Fruit fly (Drosophila melanogaster): ENCODE measurements around the gene CG31789.

The CG31789 gene

DNA sequence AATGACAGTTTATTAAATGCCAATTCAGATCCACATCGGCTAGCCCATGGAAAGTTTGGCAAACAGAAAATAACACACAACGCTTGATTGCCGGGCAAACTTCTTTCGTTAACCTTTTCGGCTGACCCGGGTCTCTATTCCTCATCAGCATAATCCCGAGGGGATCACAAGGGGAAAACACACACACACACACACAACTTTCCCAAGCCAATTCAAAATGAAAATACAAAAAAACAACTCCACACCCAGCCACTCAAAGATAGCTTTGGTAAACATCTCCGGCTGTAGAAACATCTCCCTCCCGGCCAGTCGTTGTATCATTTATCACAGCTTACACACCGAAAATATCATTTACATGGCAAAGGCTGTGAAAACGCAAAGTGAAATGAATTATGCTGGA, 14.4 kb downstream of the CG31789 start (continued):
- TF ChIP-seq tgo (GFP tag; IDR thresholded peaks at IDR 0.05): no peak

dm6 chr2L:18621357-18622211, 15.9 kb downstream of the CG31789 start:
- TF ChIP-seq Adf1 (GFP tag; IDR thresholded peaks at IDR 0.05) (peak; percentile 54; the same call in 1 of the 2 replicates), zen2 (GFP tag; IDR thresholded peaks at IDR 0.05; ENCODE audit: partially characterized antibody) (no peak), CG13123 (GFP tag; optimal IDR thresholded peaks at IDR 0.05) (peak; percentile 48), CG3838 (GFP tag; optimal IDR thresholded peaks at IDR 0.05) (peak; percentile 11), CG16863 (GFP tag; optimal IDR thresholded peaks at IDR 0.05) (peak; percentile 61), Fer1 (GFP tag; optimal IDR thresholded peaks at IDR 0.05) (peak; percentile 84), sd (tag; optimal IDR thresholded peaks at IDR 0.05) (peak; percentile 92), zfh2 (GFP tag; optimal IDR thresholded peaks at IDR 0.05) (peak; percentile 51), CG2116 (GFP tag; optimal IDR thresholded peaks at IDR 0.05) (peak; percentile 27), pzg (GFP tag; optimal IDR thresholded peaks at IDR 0.05) (no peak), CG1024 (GFP tag; IDR thresholded peaks at IDR 0.05) (no peak), E2f2 (GFP tag; IDR thresholded peaks at IDR 0.05) (peak; percentile 60), Ssrp (tag; optimal IDR thresholded peaks at IDR 0.05) (peak; percentile 75), tll (GFP tag; optimal IDR thresholded peaks at IDR 0.05) (no peak), ATbp (GFP tag; optimal IDR thresholded peaks at IDR 0.05) (peak; percentile 28), lmd (GFP tag; IDR thresholded peaks at IDR 0.05) (peak; percentile 80), CG16779 (GFP tag; IDR thresholded peaks at IDR 0.05) (no peak), vnd (GFP tag; IDR thresholded peaks at IDR 0.05; ENCODE audit: partially characterized antibody) (no peak), odd (GFP tag; optimal IDR thresholded peaks at IDR 0.05) (peak; percentile 54), h (optimal IDR thresholded peaks at IDR 0.05) (no peak), CG14965 (GFP tag; optimal IDR thresholded peaks at IDR 0.05; ENCODE audit: borderline replicate concordance) (no peak), CG2199 (GFP tag; IDR thresholded peaks at IDR 0.05) (0 out of 3 replicates have a peak, but pooled peaks have one; percentile 43), CG7357 (GFP tag; IDR thresholded peaks at IDR 0.05) (peak; percentile 62; the same call in 2 of the 3 replicates), CG5180 (GFP tag; optimal IDR thresholded peaks at IDR 0.05) (peak; percentile 38), CG43689 (GFP tag; IDR thresholded peaks at IDR 0.05) (peak; percentile 21; the same call in 1 of the 2 replicates), CG10209 (GFP tag; optimal IDR thresholded peaks at IDR 0.05) (peak; percentile 65), MTF-1 (GFP tag; optimal IDR thresholded peaks at IDR 0.05; ENCODE audit: borderline replicate concordance) (peak; percentile 25), tio (GFP tag; optimal IDR thresholded peaks at IDR 0.05) (peak; percentile 66), Drgx (GFP tag; IDR thresholded peaks at IDR 0.05) (peak; percentile 42; the same call in 1 of the 2 replicates), caup (GFP tag; optimal IDR thresholded peaks at IDR 0.05; ENCODE audit: severe bottlenecking) (peak; percentile 46), CG1602 (GFP tag; optimal IDR thresholded peaks at IDR 0.05) (peak; percentile 66), Ptx1 (GFP tag; IDR thresholded peaks at IDR 0.05) (peak; percentile 82), CG9876 (GFP tag; optimal IDR thresholded peaks at IDR 0.05) (peak; percentile 22), CG17328 (GFP tag; IDR thresholded peaks at IDR 0.05) (peak; percentile 77), CG2129 (GFP tag; IDR thresholded peaks at IDR 0.05; ENCODE audit: partially characterized antibody) (no peak), MESR4 (GFP tag; optimal IDR thresholded peaks at IDR 0.05) (no peak), cad (GFP tag; optimal IDR thresholded peaks at IDR 0.05) (no peak), stwl (tag; optimal IDR thresholded peaks at IDR 0.05) (no peak), Xrp1 (GFP tag; IDR thresholded peaks at IDR 0.05) (peak; percentile 81), CG30020 (tag; optimal IDR thresholded peaks at IDR 0.05) (peak; percentile 30), tna (GFP tag; IDR thresholded peaks at IDR 0.05; ENCODE audit: partially characterized antibody) (no peak), zen (tag; optimal IDR thresholded peaks at IDR 0.05) (peak; percentile 73), fd3F (GFP tag; optimal IDR thresholded peaks at IDR 0.05) (peak; percentile 74), sc (optimal IDR thresholded peaks at IDR 0.05) (no peak), sc (GFP tag; optimal IDR thresholded peaks at IDR 0.05) (peak; percentile 50)
